Fruit fly (Drosophila melanogaster): Measurements from ENCODE around the gene CG9902.
A peak's percentile ranks its signal among the peaks of the same experiment; 100 is the strongest.

The CG9902 gene

DNA sequence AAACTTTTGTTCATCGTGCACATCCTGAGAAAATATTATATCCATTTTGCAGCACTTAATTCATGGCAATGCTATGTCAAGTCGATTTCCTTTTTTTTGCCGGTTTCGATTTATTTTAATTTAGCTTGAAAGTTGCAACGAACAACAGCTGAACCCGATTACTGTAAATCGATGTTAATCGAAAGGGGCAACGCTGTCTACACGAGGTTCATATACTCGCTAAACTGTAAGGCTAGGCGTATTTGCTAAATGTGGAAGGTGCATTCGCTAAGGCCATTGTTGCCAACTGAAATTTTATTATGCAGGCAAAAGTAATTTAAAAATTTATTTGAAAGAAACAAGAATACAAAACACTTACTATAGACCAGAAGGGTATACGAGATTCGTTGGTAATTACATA, at the start of gene CG9902 (continued):
- TF ChIP-seq CG1602 (GFP tag; optimal IDR thresholded peaks at IDR 0.05): no peak
- no peak for TF ChIP-seq Aef1 (GFP tag; IDR thresholded peaks at IDR 0.05)
- no peak for TF ChIP-seq CG18619 (GFP tag; optimal IDR thresholded peaks at IDR 0.05)
- TF ChIP-seq ab (GFP tag; optimal IDR thresholded peaks at IDR 0.05): no peak
- TF ChIP-seq CG2678 (tag; optimal IDR thresholded peaks at IDR 0.05): no peak
- no peak for TF ChIP-seq D19B (GFP tag; optimal IDR thresholded peaks at IDR 0.05)
- TF ChIP-seq CG17612 (GFP tag; IDR thresholded peaks at IDR 0.05): no peak
- TF ChIP-seq CG30403 (GFP tag; optimal IDR thresholded peaks at IDR 0.05): no peak
- peak; percentile 17 for TF ChIP-seq CG17912 (GFP tag; optimal IDR thresholded peaks at IDR 0.05)
- no peak for TF ChIP-seq NC2α (GFP tag; optimal IDR thresholded peaks at IDR 0.05)
- TF ChIP-seq ase (GFP tag; IDR thresholded peaks at IDR 0.05): no peak
- TF ChIP-seq CG17186 (GFP tag; optimal IDR thresholded peaks at IDR 0.05): peak; percentile 45
- no peak for TF ChIP-seq fu2 (GFP tag; optimal IDR thresholded peaks at IDR 0.05)
- no peak for TF ChIP-seq CG18599 (GFP tag; optimal IDR thresholded peaks at IDR 0.05)
- TF ChIP-seq CG6813 (GFP tag; optimal IDR thresholded peaks at IDR 0.05): no peak
- TF ChIP-seq Antp (GFP tag; optimal IDR thresholded peaks at IDR 0.05): no peak
- no peak for TF ChIP-seq CG7928 (GFP tag; optimal IDR thresholded peaks at IDR 0.05)
- TF ChIP-seq CG12104 (GFP tag; optimal IDR thresholded peaks at IDR 0.05): no peak
- TF ChIP-seq CG2875 (GFP tag; optimal IDR thresholded peaks at IDR 0.05): no peak
- TF ChIP-seq tio (GFP tag; optimal IDR thresholded peaks at IDR 0.05): no peak
- no peak for TF ChIP-seq CG3065 (GFP tag; optimal IDR thresholded peaks at IDR 0.05)
- TF ChIP-seq CG13775 (GFP tag; optimal IDR thresholded peaks at IDR 0.05): no peak
- TF ChIP-seq dmrt99B (tag; optimal IDR thresholded peaks at IDR 0.05): no peak
- no peak for TF ChIP-seq ems (GFP tag; optimal IDR thresholded peaks at IDR 0.05)
- peak; percentile 75 for TF ChIP-seq trem (tag; optimal IDR thresholded peaks at IDR 0.05)
- no peak for TF ChIP-seq tap (tag; optimal IDR thresholded peaks at IDR 0.05)
- peak in 1 of 2 experiments; percentile 81 for TF ChIP-seq crp (GFP tag; optimal IDR thresholded peaks at IDR 0.05)
- peak; percentile 58 for TF ChIP-seq zen (tag; optimal IDR thresholded peaks at IDR 0.05)
- TF ChIP-seq jing (GFP tag; optimal IDR thresholded peaks at IDR 0.05): no peak
- TF ChIP-seq Poxn (GFP tag; IDR thresholded peaks at IDR 0.05): no peak
- no peak for TF ChIP-seq Ssrp (tag; optimal IDR thresholded peaks at IDR 0.05)
- TF ChIP-seq CG1233 (GFP tag; optimal IDR thresholded peaks at IDR 0.05): no peak
- no peak for TF ChIP-seq H2.0 (GFP tag; IDR thresholded peaks at IDR 0.05)
- peak; percentile 85; the same call in 3 of the 4 replicates for TF ChIP-seq chinmo (GFP tag; IDR thresholded peaks at IDR 0.05; ENCODE audit: partially characterized antibody)
- TF ChIP-seq CG6765 (GFP tag; optimal IDR thresholded peaks at IDR 0.05): no peak
- TF ChIP-seq CG7839 (tag; optimal IDR thresholded peaks at IDR 0.05): no peak
- peak; percentile 55 for TF ChIP-seq phol (tag; optimal IDR thresholded peaks at IDR 0.05)
- TF ChIP-seq fd64A (GFP tag; optimal IDR thresholded peaks at IDR 0.05): no peak
- TF ChIP-seq CG9797 (GFP tag; optimal IDR thresholded peaks at IDR 0.05): peak; percentile 48
- peak; percentile 8 for TF ChIP-seq NC2β (GFP tag; optimal IDR thresholded peaks at IDR 0.05)
- no peak for TF ChIP-seq CG1792 (GFP tag; optimal IDR thresholded peaks at IDR 0.05)
- TF ChIP-seq CG16863 (GFP tag; optimal IDR thresholded peaks at IDR 0.05): no peak
- TF ChIP-seq zf30C (GFP tag; optimal IDR thresholded peaks at IDR 0.05): no peak
- TF ChIP-seq CG12299 (tag; optimal IDR thresholded peaks at IDR 0.05): no peak
- no peak for TF ChIP-seq CG10209 (GFP tag; optimal IDR thresholded peaks at IDR 0.05)
- no peak for TF ChIP-seq CG4820 (GFP tag; optimal IDR thresholded peaks at IDR 0.05)
- no peak for TF ChIP-seq zfh1 (GFP tag; IDR thresholded peaks at IDR 0.05)
- peak; percentile 58; the same call in 1 of the 2 replicates for TF ChIP-seq sna (GFP tag; IDR thresholded peaks at IDR 0.05; ENCODE audit: partially characterized antibody)
- no peak for TF ChIP-seq gsb (GFP tag; IDR thresholded peaks at IDR 0.05)
- TF ChIP-seq cad (GFP tag; optimal IDR thresholded peaks at IDR 0.05): no peak
- TF ChIP-seq da (GFP tag; optimal IDR thresholded peaks at IDR 0.05): no peak
- no peak for TF ChIP-seq rib (GFP tag; IDR thresholded peaks at IDR 0.05)
